Worm (Caenorhabditis elegans): ENCODE measurements around the gene Y45F10B.13.

- TF ChIP-seq tra-4 (tag; optimal IDR thresholded peaks at IDR 0.05) (no peak), ama-1 (optimal IDR thresholded peaks at IDR 0.05) (no peak)
These were observed 2.5 kb downstream of the Y45F10B.13 start for ce11 chrIV:13559020-13559419.

Measured in whole organism, early embryonic.